Worm (Caenorhabditis elegans) whole organism, early embryonic: ENCODE measurements around the gene aptf-2.
A peak's percentile ranks its signal among the peaks of the same experiment; 100 is the strongest.
"Not testable (repeated sequence)": the region's sequence is repeated elsewhere in the genome, so short reads cannot be mapped to it uniquely, and the experiment has no call there.

ENCODE experiments used
- B0310.2 ChIP-seq: sonication (generic microtip); optimal IDR thresholded peaks from 2 replicates; lab custom pipeline; 2016; ENCODE audit warnings: mild to moderate bottlenecking, missing genetic modification characterization, missing compliant biosample characterization
- F13C5.2 ChIP-seq: sonication (generic microtip); optimal IDR thresholded peaks from 2 replicates; lab custom pipeline; 2017; ENCODE audit warnings: mild to moderate bottlenecking, missing genetic modification characterization, inconsistent platforms, missing compliant biosample characterization
- aly-1 ChIP-seq: sonication (generic microtip); optimal IDR thresholded peaks from 2 replicates; lab custom pipeline; 2016; ENCODE audit warnings: missing genetic modification characterization, missing compliant biosample characterization
- ama-1 ChIP-seq: fragments of 150-350 bp; optimal IDR thresholded peaks from 2 replicates; lab custom pipeline; 2014
- ceh-13 ChIP-seq: fragments of 200-800 bp; sonication (Bioruptor generic); optimal IDR thresholded peaks from 2 replicates; lab custom pipeline; 2018; ENCODE audit warnings: mild to moderate bottlenecking, missing genetic modification characterization, missing compliant biosample characterization
- ceh-36 ChIP-seq: sonication (generic microtip); optimal IDR thresholded peaks from 2 replicates; lab custom pipeline; 2016; ENCODE audit warnings: missing genetic modification characterization, inconsistent platforms, missing compliant biosample characterization
- ets-7 ChIP-seq: sonication (generic microtip); optimal IDR thresholded peaks from 2 replicates; lab custom pipeline; 2016; ENCODE audit warnings: missing genotype, missing genetic modification characterization, missing compliant biosample characterization
- flt-1 ChIP-seq: fragments of 200-800 bp; sonication (Bioruptor generic); IDR thresholded peaks from 2 replicates; pipeline ENCODE4 v1.3.6; 2022; ENCODE audit warnings: missing genetic modification characterization, missing compliant biosample characterization
- hmbx-1 ChIP-seq: sonication (generic microtip); optimal IDR thresholded peaks from 2 replicates; lab custom pipeline; 2016; ENCODE audit warnings: mild to moderate bottlenecking, missing genetic modification characterization, missing compliant biosample characterization
- hmg-4 ChIP-seq: fragments of 200-800 bp; sonication (Bioruptor generic); optimal IDR thresholded peaks from 2 replicates; lab custom pipeline; 2018; ENCODE audit warnings: mild to moderate bottlenecking, missing genetic modification characterization, missing compliant biosample characterization
- hnd-1 ChIP-seq: sonication (generic microtip); optimal IDR thresholded peaks from 2 replicates; lab custom pipeline; 2016; ENCODE audit warnings: missing genetic modification characterization, missing compliant biosample characterization
- pes-1 ChIP-seq: fragments of 200-800 bp; sonication (Bioruptor generic); IDR thresholded peaks from 2 replicates; pipeline ENCODE4 v1.3.6; 2022; ENCODE audit warnings: missing genetic modification reagents, missing genetic modification characterization, missing compliant biosample characterization
- scrt-1 ChIP-seq: fragments of 200-800 bp; sonication (Bioruptor generic); IDR thresholded peaks from 2 replicates; pipeline ENCODE4 v1.3.6; 2022; ENCODE audit warnings: missing genetic modification characterization, missing compliant biosample characterization
- sea-1 ChIP-seq: fragments of 200-800 bp; sonication (Bioruptor generic); conservative IDR thresholded peaks from 2 replicates; pipeline ENCODE4 v1.3.6; 2022; ENCODE audit warnings: missing genetic modification characterization, missing compliant biosample characterization
- tbx-11 ChIP-seq: fragments of 200-800 bp; sonication (Bioruptor generic); IDR thresholded peaks from 2 replicates; pipeline ENCODE4 v1.3.6; 2022; ENCODE audit warnings: missing genetic modification characterization, missing compliant biosample characterization
- tbx-37 ChIP-seq: fragments of 200-800 bp; sonication (Bioruptor generic); conservative IDR thresholded peaks from 2 replicates; pipeline ENCODE4 v1.3.6; 2022; ENCODE audit warnings: missing genetic modification reagents, missing genetic modification characterization, missing compliant biosample characterization
- tra-4 ChIP-seq: sonication (generic microtip); optimal IDR thresholded peaks from 2 replicates; lab custom pipeline; 2017; ENCODE audit warnings: missing genetic modification characterization, missing compliant biosample characterization

The aptf-2 gene

ce11 chrIV:13415739-13416271 is at the start of gene aptf-2, which contains the start of gene pik-1:
TSS of gene aptf-2 (minus strand) at chrIV:13416051.
TSS of gene pik-1 (plus strand) at chrIV:13416041.
- TF ChIP-seq tbx-11 = no peak
- TF ChIP-seq hmg-4 (GFP tag; lab: Kevin White, UChicago) = no peak
- no peak for TF ChIP-seq tbx-37
- TF ChIP-seq hmbx-1 (tag; lab: Kevin White, UChicago) = no peak
- no peak for TF ChIP-seq sea-1 (GFP tag; lab: Robert Waterston, UW)
- TF ChIP-seq pes-1 (GFP tag; lab: Robert Waterston, UW) = no peak
- TF ChIP-seq tra-4 = no peak
- no peak for TF ChIP-seq hnd-1 (tag; lab: Kevin White, UChicago)
- no peak for TF ChIP-seq ets-7 (tag; lab: Kevin White, UChicago)
- TF ChIP-seq scrt-1 (GFP tag; lab: Robert Waterston, UW) = no peak
- no peak for TF ChIP-seq aly-1 (tag; lab: Kevin White, UChicago)
- no peak for TF ChIP-seq B0310.2 (tag; lab: Kevin White, UChicago)
- TF ChIP-seq ceh-13 = no peak
- TF ChIP-seq flt-1 = no peak

- TF ChIP-seq flt-1 (peak; percentile 62; the same call in 1 of the 2 replicates), pes-1 (GFP tag; lab: Robert Waterston, UW) (peak; percentile 66; the same call in 1 of the 2 replicates)
Observed at ce11 chrIV:13463889-13464288, 48.0 kb upstream of the aptf-2 start.

ce11 chrIV:13460876-13461275 is 45.0 kb upstream of the aptf-2 start, which contains the start of gene Y38H8A.12:
TSS of gene Y38H8A.12 (minus strand) at chrIV:13460976.
- no peak for TF ChIP-seq hnd-1 (tag; lab: Kevin White, UChicago)
- TF ChIP-seq tra-4 = no peak
- TF ChIP-seq ets-7 (tag; lab: Kevin White, UChicago) = no peak
- no peak for TF ChIP-seq hmbx-1 (tag; lab: Kevin White, UChicago)
- TF ChIP-seq scrt-1 (GFP tag; lab: Robert Waterston, UW) = no peak
- TF ChIP-seq ceh-13 = no peak
- TF ChIP-seq ceh-36 (tag; lab: Kevin White, UChicago) = no peak
- TF ChIP-seq F13C5.2 (tag; lab: Kevin White, UChicago) = no peak
- TF ChIP-seq ama-1 (lab: Kevin White, UChicago) = no peak
- TF ChIP-seq tbx-11 = no peak
- TF ChIP-seq flt-1 = no peak
- TF ChIP-seq B0310.2 (tag; lab: Kevin White, UChicago) = no peak
- TF ChIP-seq sea-1 (GFP tag; lab: Robert Waterston, UW) = no peak
- TF ChIP-seq tbx-37 = no peak
- no peak for TF ChIP-seq hmg-4 (GFP tag; lab: Kevin White, UChicago)
- no peak for TF ChIP-seq aly-1 (tag; lab: Kevin White, UChicago)
- TF ChIP-seq pes-1 (GFP tag; lab: Robert Waterston, UW) = no peak

- no peak for TF ChIP-seq ceh-36 (tag; lab: Kevin White, UChicago)
- 0 out of 2 replicates have a peak, but pooled peaks have one; percentile 5 for TF ChIP-seq scrt-1 (GFP tag; lab: Robert Waterston, UW)
- TF ChIP-seq aly-1 (tag; lab: Kevin White, UChicago) = no peak
- TF ChIP-seq B0310.2 (tag; lab: Kevin White, UChicago) = no peak
Observed at ce11 chrIV:13458237-13458636, 42.4 kb upstream of the aptf-2 start.

ce11 chrIV:13456893-13457292 is 41.0 kb upstream of the aptf-2 start:
- TF ChIP-seq pes-1 (GFP tag; lab: Robert Waterston, UW) (no peak), tbx-11 (no peak), tbx-37 (no peak), ama-1 (lab: Kevin White, UChicago) (no peak)

ce11 chrIV:13455200-13455599 is 39.3 kb upstream of the aptf-2 start, which contains the start of gene Y38H8A.7:
TSS of gene Y38H8A.7 (plus strand) at chrIV:13455500.
- not testable (repeated sequence) for TF ChIP-seq B0310.2 (tag; lab: Kevin White, UChicago); tbx-37; flt-1

ce11 chrIV:13454698-13455097 is 38.8 kb upstream of the aptf-2 start, which contains the start of gene uso-1:
TSS of gene uso-1 (minus strand) at chrIV:13454798.
- TF ChIP-seq scrt-1 (GFP tag; lab: Robert Waterston, UW) = no peak
- no peak for TF ChIP-seq tra-4
- TF ChIP-seq ets-7 (tag; lab: Kevin White, UChicago) = no peak
- no peak for TF ChIP-seq flt-1
- no peak for TF ChIP-seq B0310.2 (tag; lab: Kevin White, UChicago)
- TF ChIP-seq hmbx-1 (tag; lab: Kevin White, UChicago) = no peak
- TF ChIP-seq hnd-1 (tag; lab: Kevin White, UChicago) = no peak
- no peak for TF ChIP-seq tbx-11
- no peak for TF ChIP-seq ceh-13
- TF ChIP-seq sea-1 (GFP tag; lab: Robert Waterston, UW) = no peak
- TF ChIP-seq F13C5.2 (tag; lab: Kevin White, UChicago) = no peak
- TF ChIP-seq pes-1 (GFP tag; lab: Robert Waterston, UW) = no peak
- TF ChIP-seq ceh-36 (tag; lab: Kevin White, UChicago) = no peak
- no peak for TF ChIP-seq ama-1 (lab: Kevin White, UChicago)
- TF ChIP-seq tbx-37 = no peak
- TF ChIP-seq aly-1 (tag; lab: Kevin White, UChicago) = no peak

ce11 chrIV:13453509-13453908 is 37.7 kb upstream of the aptf-2 start:
- TF ChIP-seq pes-1 (GFP tag; lab: Robert Waterston, UW) = no peak
- no peak for TF ChIP-seq tbx-37
- no peak for TF ChIP-seq aly-1 (tag; lab: Kevin White, UChicago)
- no peak for TF ChIP-seq F13C5.2 (tag; lab: Kevin White, UChicago)
- no peak for TF ChIP-seq ceh-13
- TF ChIP-seq tra-4 = no peak
- no peak for TF ChIP-seq ama-1 (lab: Kevin White, UChicago)
- no peak for TF ChIP-seq tbx-11
- no peak for TF ChIP-seq sea-1 (GFP tag; lab: Robert Waterston, UW)
